Fruit fly (Drosophila melanogaster) whole organism, embryonic: ENCODE results near the gene CG43127.

Source experiments
- Abd-B ChIP-seq: fragments of 200-800 bp; sonication (Bioruptor generic); optimal IDR thresholded peaks from 2 replicates; lab custom pipeline; 2018; ENCODE audit warnings: missing biosample characterization, mild to moderate bottlenecking, missing genetic modification characterization, moderate library complexity
- Bdp1 ChIP-seq: fragments of 200-800 bp; sonication (Bioruptor generic); optimal IDR thresholded peaks from 3 replicates; lab custom pipeline; 2016; ENCODE audit warnings: missing biosample characterization, missing genetic modification characterization
- CG10979 ChIP-seq: fragments of 200-800 bp; sonication (Bioruptor generic); optimal IDR thresholded peaks from 2 replicates; lab custom pipeline; 2018; ENCODE audit warnings: missing biosample characterization, mild to moderate bottlenecking, missing genetic modification characterization, moderate library complexity
- CG11456 ChIP-seq: fragments of 200-800 bp; sonication (Bioruptor generic); IDR thresholded peaks from 3 replicates; pipeline ENCODE4 v1.3.6; 2022; ENCODE audit warnings: missing biosample characterization, missing genetic modification characterization
- CG12071 ChIP-seq: fragments of 200-800 bp; sonication (Bioruptor generic); optimal IDR thresholded peaks from 3 replicates; lab custom pipeline; 2018; ENCODE audit warnings: missing biosample characterization, mild to moderate bottlenecking, missing genetic modification characterization
- CG14667 ChIP-seq: fragments of 200-800 bp; sonication (Bioruptor generic); IDR thresholded peaks from 2 replicates; pipeline ENCODE4 v1.3.6; 2022; ENCODE audit warnings: missing biosample characterization, missing genetic modification characterization
- CG15011 ChIP-seq: fragments of 200-800 bp; sonication (Bioruptor generic); optimal IDR thresholded peaks from 3 replicates; lab custom pipeline; 2018; ENCODE audit warnings: missing biosample characterization, mild to moderate bottlenecking, missing genetic modification characterization
- CG17802 ChIP-seq: fragments of 200-800 bp; sonication (Bioruptor generic); optimal IDR thresholded peaks from 2 replicates; lab custom pipeline; 2018; ENCODE audit warnings: missing biosample characterization, mild to moderate bottlenecking, missing genetic modification characterization, moderate library complexity
- CG31388 ChIP-seq: fragments of 200-800 bp; sonication (Bioruptor generic); optimal IDR thresholded peaks from 2 replicates; lab custom pipeline; 2016; ENCODE audit warnings: missing biosample characterization, missing genetic modification characterization
- CG4404 ChIP-seq: fragments of 200-800 bp; sonication (Bioruptor generic); IDR thresholded peaks from 2 replicates; pipeline ENCODE4 v1.3.6; 2022; ENCODE audit warnings: missing biosample characterization, missing genetic modification characterization
- CG6689 ChIP-seq: fragments of 200-800 bp; sonication (Bioruptor generic); IDR thresholded peaks from 2 replicates; pipeline ENCODE4 v1.3.6; 2022; ENCODE audit warnings: missing biosample characterization, missing genetic modification characterization
- CG7556 ChIP-seq: fragments of 200-800 bp; sonication (Bioruptor generic); optimal IDR thresholded peaks from 2 replicates; lab custom pipeline; 2017; ENCODE audit warnings: missing biosample characterization, mild to moderate bottlenecking, missing genetic modification characterization
- CG9797 ChIP-seq: fragments of 200-800 bp; sonication (Bioruptor generic); optimal IDR thresholded peaks from 3 replicates; lab custom pipeline; 2018; ENCODE audit warnings: missing biosample characterization, mild to moderate bottlenecking, missing genetic modification characterization
- CG9876 ChIP-seq: fragments of 200-800 bp; sonication (Bioruptor generic); optimal IDR thresholded peaks from 2 replicates; lab custom pipeline; 2016; ENCODE audit warnings: missing biosample characterization, missing genetic modification characterization
- Doc3 ChIP-seq: fragments of 200-800 bp; sonication (Bioruptor generic); IDR thresholded peaks from 3 replicates; pipeline ENCODE4 v1.3.6; 2022; ENCODE audit warnings: missing biosample characterization, missing genetic modification characterization; ENCODE audit not compliant: partially characterized antibody
- Fer3 ChIP-seq: fragments of 200-800 bp; sonication (Bioruptor generic); optimal IDR thresholded peaks from 2 replicates; lab custom pipeline; 2018; ENCODE audit warnings: missing biosample characterization, mild to moderate bottlenecking, missing genetic modification characterization, moderate library complexity
- Hr51 ChIP-seq, 2 experiments: fragments of 200-800 bp; sonication (Bioruptor generic); optimal IDR thresholded peaks; 2 replicates in 1 of 2; 3 replicates in 1 of 2; lab custom pipeline; 2016 to 2018; ENCODE audit warnings: missing biosample characterization in 2 of 2, missing genetic modification characterization in 2 of 2, mild to moderate bottlenecking in 1 of 2, moderate library complexity in 1 of 2
- Meics ChIP-seq: fragments of 200-800 bp; sonication (Bioruptor generic); optimal IDR thresholded peaks from 2 replicates; lab custom pipeline; 2017; ENCODE audit warnings: missing biosample characterization, mild to moderate bottlenecking, missing genetic modification characterization
- Mrtf ChIP-seq: fragments of 200-800 bp; sonication (Bioruptor generic); IDR thresholded peaks from 3 replicates; pipeline ENCODE4 v1.3.6; 2022; ENCODE audit warnings: missing biosample characterization, missing genetic modification characterization
- Myb ChIP-seq: fragments of 200-800 bp; sonication (Bioruptor generic); optimal IDR thresholded peaks from 2 replicates; lab custom pipeline; 2016; ENCODE audit warnings: missing biosample characterization, missing genetic modification characterization
- NFAT ChIP-seq: fragments of 200-800 bp; sonication (Bioruptor generic); IDR thresholded peaks from 2 replicates; pipeline ENCODE4 v1.3.6; 2022; ENCODE audit warnings: missing biosample characterization, missing genetic modification characterization
- NfI ChIP-seq: fragments of 200-800 bp; sonication (Bioruptor generic); optimal IDR thresholded peaks from 3 replicates; lab custom pipeline; 2018; ENCODE audit warnings: missing biosample characterization, mild to moderate bottlenecking, missing genetic modification characterization, moderate library complexity
- Optix ChIP-seq: fragments of 200-800 bp; sonication (Bioruptor generic); IDR thresholded peaks from 3 replicates; pipeline ENCODE4 v1.3.6; 2022; ENCODE audit warnings: missing biosample characterization, missing genetic modification characterization
- Sin3A ChIP-seq: fragments of >200 bp; optimal IDR thresholded peaks from 2 replicates; lab custom pipeline; 2018
- Trl ChIP-seq, 3 experiments: fragments of >200 bp in 2 of 3; fragments of 200-800 bp in 1 of 3; sonication (Bioruptor generic) in 1 of 3; optimal IDR thresholded peaks; 2 replicates in 1 of 3; 3 replicates in 2 of 3; lab custom pipeline; 2016 to 2017; ENCODE audit warnings: missing biosample characterization in 1 of 3, missing genetic modification characterization in 1 of 3
- Usf ChIP-seq: fragments of 200-800 bp; sonication (Bioruptor generic); optimal IDR thresholded peaks from 2 replicates; lab custom pipeline; 2017; ENCODE audit warnings: missing genotype, missing biosample characterization, missing genetic modification characterization
- Vsx1 ChIP-seq: fragments of 200-800 bp; sonication (Bioruptor generic); optimal IDR thresholded peaks from 2 replicates; lab custom pipeline; 2017; ENCODE audit warnings: missing biosample characterization, mild to moderate bottlenecking, missing genetic modification characterization, missing genetic modification reagents
- ase ChIP-seq: fragments of 200-800 bp; sonication (Bioruptor generic); IDR thresholded peaks from 3 replicates; pipeline ENCODE4 v1.3.6; 2022; ENCODE audit warnings: missing biosample characterization, missing genetic modification characterization
- cad ChIP-seq: fragments of >200 bp; optimal IDR thresholded peaks from 2 replicates; lab custom pipeline; 2017; ENCODE audit warnings: missing biosample characterization, missing genetic modification characterization
- emc ChIP-seq: fragments of 200-800 bp; sonication (Bioruptor generic); optimal IDR thresholded peaks from 2 replicates; lab custom pipeline; 2016; ENCODE audit warnings: missing biosample characterization, missing genetic modification characterization
- gce ChIP-seq: fragments of 200-800 bp; sonication (Bioruptor generic); IDR thresholded peaks from 3 replicates; pipeline ENCODE4 v1.3.6; 2022; ENCODE audit warnings: missing biosample characterization, missing genetic modification characterization
- gfzf ChIP-seq: fragments of 200-800 bp; sonication (Bioruptor generic); optimal IDR thresholded peaks from 2 replicates; lab custom pipeline; 2016; ENCODE audit warnings: missing biosample characterization, mild to moderate bottlenecking, missing genetic modification characterization, moderate library complexity
- grn ChIP-seq: fragments of 200-800 bp; sonication (Bioruptor generic); optimal IDR thresholded peaks from 3 replicates; lab custom pipeline; 2017; ENCODE audit warnings: missing biosample characterization, missing genetic modification characterization
- lmd ChIP-seq: fragments of 200-800 bp; sonication (Bioruptor generic); IDR thresholded peaks from 2 replicates; pipeline ENCODE4 v1.3.6; 2022; ENCODE audit warnings: missing biosample characterization, missing genetic modification characterization
- maf-S ChIP-seq: fragments of 200-800 bp; sonication (Bioruptor generic); optimal IDR thresholded peaks from 2 replicates; lab custom pipeline; 2016; ENCODE audit warnings: missing biosample characterization, missing genetic modification characterization
- nom ChIP-seq: fragments of 200-800 bp; sonication (Bioruptor generic); optimal IDR thresholded peaks from 2 replicates; lab custom pipeline; 2017; ENCODE audit warnings: missing biosample characterization, missing genetic modification characterization, mild to moderate bottlenecking, moderate library complexity, missing genetic modification reagents
- pita ChIP-seq: fragments of 200-800 bp; sonication (Bioruptor generic); optimal IDR thresholded peaks from 2 replicates; lab custom pipeline; 2017; ENCODE audit warnings: missing biosample characterization, mild to moderate bottlenecking, missing genetic modification characterization
- rib ChIP-seq: fragments of 200-800 bp; sonication (Bioruptor generic); IDR thresholded peaks from 2 replicates; pipeline ENCODE4 v1.3.6; 2022; ENCODE audit warnings: missing biosample characterization, missing genetic modification characterization
- sc ChIP-seq, 3 experiments: fragments of >200 bp in 2 of 3; fragments of 200-800 bp in 1 of 3; sonication (Bioruptor generic) in 1 of 3; optimal IDR thresholded peaks; 2 replicates in 2 of 3; 3 replicates in 1 of 3; lab custom pipeline; 2017; ENCODE audit warnings: mild to moderate bottlenecking in 1 of 3, missing biosample characterization in 1 of 3, missing genetic modification characterization in 1 of 3, missing genetic modification reagents in 1 of 3
- scrt ChIP-seq: fragments of 200-800 bp; sonication (Bioruptor generic); optimal IDR thresholded peaks from 2 replicates; lab custom pipeline; 2018; ENCODE audit warnings: missing biosample characterization, mild to moderate bottlenecking, missing genetic modification characterization, moderate library complexity
- sens ChIP-seq: fragments of 200-800 bp; sonication (Bioruptor generic); peaks from one replicate; lab custom pipeline; 2016; ENCODE audit warnings: missing biosample characterization, missing genetic modification characterization
- sima ChIP-seq: fragments of 200-800 bp; sonication (Bioruptor generic); optimal IDR thresholded peaks from 2 replicates; lab custom pipeline; 2016; ENCODE audit warnings: missing biosample characterization, missing genetic modification characterization
- slou ChIP-seq: fragments of 200-800 bp; sonication (Bioruptor generic); optimal IDR thresholded peaks from 3 replicates; lab custom pipeline; 2016; ENCODE audit warnings: missing biosample characterization, missing genetic modification characterization
- slp2 ChIP-seq: fragments of 200-800 bp; sonication (Bioruptor generic); optimal IDR thresholded peaks from 2 replicates; lab custom pipeline; 2016; ENCODE audit warnings: missing biosample characterization, missing genetic modification characterization
- so ChIP-seq: fragments of 200-800 bp; sonication (Bioruptor generic); IDR thresholded peaks from 3 replicates; pipeline ENCODE4 v1.3.6; 2022; ENCODE audit warnings: missing biosample characterization, missing genetic modification characterization
- vvl ChIP-seq: fragments of 200-800 bp; sonication (Bioruptor generic); IDR thresholded peaks from 2 replicates; pipeline ENCODE4 v1.3.6; 2022; ENCODE audit warnings: missing biosample characterization, missing genetic modification characterization
- zf30C ChIP-seq: fragments of 200-800 bp; sonication (Bioruptor generic); optimal IDR thresholded peaks from 3 replicates; lab custom pipeline; 2018; ENCODE audit warnings: missing biosample characterization, mild to moderate bottlenecking, missing genetic modification characterization

The CG43127 gene

DNA sequence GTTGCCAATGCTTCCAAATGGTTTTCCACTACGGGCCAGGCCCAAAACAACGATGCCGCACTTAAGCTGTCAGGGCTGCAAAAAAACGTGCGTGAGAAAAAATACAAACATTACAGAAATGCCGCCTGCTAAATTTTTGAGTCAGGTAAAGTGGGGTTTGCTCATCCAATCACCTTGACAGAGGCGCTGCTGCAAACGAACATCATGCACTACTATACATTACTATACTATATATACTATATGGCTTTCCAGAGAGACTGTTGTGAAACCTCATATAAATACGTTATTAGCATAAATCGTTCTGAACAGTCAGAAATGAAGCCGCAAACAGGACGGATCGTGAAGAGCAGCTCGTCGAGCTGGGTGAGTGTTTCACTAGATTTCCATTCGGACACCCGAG, 17.8 kb upstream of the CG43127 start, which contains the start of gene CG14153:
CG14153 (plus strand) TSS at position 301 of the 400 bp plus-strand sequence.
- no peak for TF ChIP-seq Meics
- TF ChIP-seq CG31388 (GFP tag; lab: Kevin White, UChicago) = no peak
- no peak for TF ChIP-seq maf-S (GFP tag; lab: Kevin White, UChicago)
- TF ChIP-seq CG14667 (GFP tag; lab: Robert Waterston, UW) = no peak
- TF ChIP-seq CG17802 = no peak

- TF ChIP-seq Hr51 (GFP tag; optimal IDR thresholded peaks at IDR 0.05; lab: Kevin White, UChicago) (no peak), CG15011 (no peak), sima (GFP tag; lab: Kevin White, UChicago) (no peak), emc (GFP tag; lab: Kevin White, UChicago) (no peak), sens (GFP tag; lab: Kevin White, UChicago) (peak; percentile 22), sc (optimal IDR thresholded peaks at IDR 0.05; lab: Kevin White, UChicago) (no peak), sc (GFP tag; optimal IDR thresholded peaks at IDR 0.05; lab: Kevin White, UChicago) (no peak), Mrtf (GFP tag; lab: Robert Waterston, UW) (no peak), scrt (GFP tag; lab: Kevin White, UChicago) (no peak)
These were observed 16.2 kb upstream of the CG43127 start, which contains the start of gene CG14154 for dm6 chr3L:10641589-10641988. Gene CG14154, plus strand, starts transcription at chr3L:10641889.

DNA sequence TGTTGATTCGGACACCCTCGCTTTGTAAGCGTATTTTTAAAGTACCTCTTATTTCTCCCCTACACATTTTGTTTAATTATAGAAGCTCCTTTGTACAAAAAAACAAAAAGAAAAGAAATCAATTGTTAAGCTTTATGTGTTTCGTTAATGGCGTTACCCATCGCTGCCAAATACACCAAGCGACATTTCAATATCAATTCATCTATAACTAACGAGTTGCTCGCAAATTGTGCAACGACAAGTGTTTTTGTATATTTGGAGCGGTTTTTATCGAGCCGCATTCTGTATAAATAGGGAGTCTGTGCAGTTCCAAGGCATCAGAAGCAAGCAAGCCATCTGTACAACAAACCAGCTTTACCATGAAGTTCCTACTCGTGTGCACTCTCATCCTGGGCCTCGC, 14.0 kb upstream of the CG43127 start, which contains the start of gene CG18628:
CG18628 (plus strand) TSS at position 301 of the 400 bp plus-strand sequence.
- no peak for TF ChIP-seq CG9876 (GFP tag; lab: Kevin White, UChicago)
- no peak for TF ChIP-seq Vsx1 (GFP tag; lab: Kevin White, UChicago)
- no peak for TF ChIP-seq NfI (GFP tag; lab: Kevin White, UChicago)
- TF ChIP-seq CG9797 = no peak
- TF ChIP-seq gfzf = no peak
- TF ChIP-seq so (GFP tag; lab: Robert Waterston, UW) = no peak
- no peak for TF ChIP-seq Abd-B (GFP tag; lab: Kevin White, UChicago)
- TF ChIP-seq vvl (GFP tag; lab: Robert Waterston, UW) = no peak
- TF ChIP-seq Optix = no peak

- TF ChIP-seq CG7556 (GFP tag; lab: Kevin White, UChicago) = peak; percentile 94
- TF ChIP-seq ase (GFP tag; lab: Robert Waterston, UW) = peak; percentile 86
- TF ChIP-seq CG12071 (GFP tag; lab: Kevin White, UChicago) = peak; percentile 57
- TF ChIP-seq zf30C (GFP tag; lab: Kevin White, UChicago) = peak; percentile 47
- peak; percentile 96 for TF ChIP-seq Fer3 (tag; lab: Kevin White, UChicago)
- no peak for TF ChIP-seq Doc3
- no peak for TF ChIP-seq Sin3A
- peak; percentile 94 for TF ChIP-seq Usf (GFP tag; lab: Kevin White, UChicago)
- TF ChIP-seq pita = no peak
- TF ChIP-seq Myb = peak; percentile 47
- TF ChIP-seq lmd = peak; percentile 97
- TF ChIP-seq CG4404 (GFP tag; lab: Robert Waterston, UW) = peak; percentile 98
- peak; percentile 97 for TF ChIP-seq CG6689 (GFP tag; lab: Robert Waterston, UW)
- TF ChIP-seq slp2 (GFP tag; lab: Kevin White, UChicago) = peak; percentile 64
- peak; percentile 96 for TF ChIP-seq CG10979 (tag; lab: Kevin White, UChicago)
- peak; percentile 47 for TF ChIP-seq gfzf
- TF ChIP-seq NFAT (GFP tag; lab: Robert Waterston, UW) = peak; percentile 95
- TF ChIP-seq rib (GFP tag; lab: Robert Waterston, UW) = peak; percentile 88
- TF ChIP-seq CG11456 (GFP tag; lab: Robert Waterston, UW) = peak; percentile 93
- peak; percentile 89 for TF ChIP-seq slou (GFP tag; lab: Kevin White, UChicago)
- no peak for TF ChIP-seq grn
- TF ChIP-seq Trl (optimal IDR thresholded peaks at IDR 0.05; lab: Kevin White, UChicago) = no peak
- TF ChIP-seq Trl (GFP tag; optimal IDR thresholded peaks at IDR 0.05; lab: Kevin White, UChicago) = peak; percentile 65
- TF ChIP-seq cad (GFP tag; lab: Kevin White, UChicago) = no peak
- peak; percentile 90 for TF ChIP-seq nom (GFP tag; lab: Kevin White, UChicago)
- peak; percentile 90 for TF ChIP-seq gce
- peak; percentile 64 for TF ChIP-seq Bdp1 (GFP tag; lab: Kevin White, UChicago)
These were observed 12.4 kb upstream of the CG43127 start, which contains the start of gene Cnep1r2 for dm6 chr3L:10637819-10638218. Gene Cnep1r2, plus strand, starts transcription at chr3L:10638146.
